Worm (Caenorhabditis elegans) whole organism, late embryonic: ENCODE results near the gene str-88.

ENCODE experiments used
- K02D7.2 ChIP-seq: sonication (generic microtip); optimal IDR thresholded peaks from 2 replicates; lab custom pipeline; 2017; ENCODE audit warnings: mild to moderate bottlenecking, missing genetic modification characterization, missing compliant biosample characterization
- K09A11.1 ChIP-seq: sonication (generic microtip); optimal IDR thresholded peaks from 2 replicates; lab custom pipeline; 2017; ENCODE audit warnings: antibody characterized with exemption, mild to moderate bottlenecking, missing genetic modification characterization, missing compliant biosample characterization; ENCODE audit not compliant: insufficient read depth
- Y22D7AL.16 ChIP-seq: sonication (generic microtip); optimal IDR thresholded peaks from 2 replicates; lab custom pipeline; 2016; ENCODE audit warnings: missing genetic modification characterization, missing compliant biosample characterization
- ama-1 ChIP-seq: fragments of 150-350 bp; optimal IDR thresholded peaks from 2 replicates; lab custom pipeline; 2014
- ceh-14 ChIP-seq: sonication (generic microtip); optimal IDR thresholded peaks from 2 replicates; lab custom pipeline; 2016; ENCODE audit warnings: missing genotype, missing genetic modification characterization, missing compliant biosample characterization
- ceh-19 ChIP-seq: fragments of 200-800 bp; sonication (Bioruptor generic); optimal IDR thresholded peaks from 2 replicates; lab custom pipeline; 2018; ENCODE audit warnings: mild to moderate bottlenecking, missing genetic modification characterization, missing compliant biosample characterization
- ceh-24 ChIP-seq: sonication (generic microtip); optimal IDR thresholded peaks from 2 replicates; lab custom pipeline; 2016; ENCODE audit warnings: mild to moderate bottlenecking, missing genetic modification characterization, missing compliant biosample characterization
- ceh-30 ChIP-seq: fragments of 150-350 bp; optimal IDR thresholded peaks from 2 replicates; lab custom pipeline; 2014; ENCODE audit warnings: missing biosample characterization, missing genetic modification characterization
- ceh-31 ChIP-seq: sonication (generic microtip); optimal IDR thresholded peaks from 2 replicates; lab custom pipeline; 2016; ENCODE audit warnings: missing genetic modification characterization, missing compliant biosample characterization
- ceh-34 ChIP-seq: sonication (generic microtip); optimal IDR thresholded peaks from 2 replicates; lab custom pipeline; 2016; ENCODE audit warnings: mild to moderate bottlenecking, missing genetic modification characterization, missing compliant biosample characterization
- ceh-45 ChIP-seq: fragments of 200-800 bp; sonication (Bioruptor generic); IDR thresholded peaks from 2 replicates; pipeline ENCODE4 v1.3.6; 2022; ENCODE audit warnings: missing genetic modification reagents, missing genetic modification characterization, missing compliant biosample characterization
- ceh-6 ChIP-seq: fragments of 200-800 bp; sonication (Bioruptor generic); optimal IDR thresholded peaks from 2 replicates; lab custom pipeline; 2018; ENCODE audit warnings: mild to moderate bottlenecking, missing genetic modification characterization, missing compliant biosample characterization
- dve-1 ChIP-seq: sonication (generic microtip); optimal IDR thresholded peaks from 2 replicates; lab custom pipeline; 2017; ENCODE audit warnings: antibody characterized with exemption, mild to moderate bottlenecking, missing genetic modification characterization, missing compliant biosample characterization
- elt-4 ChIP-seq: sonication (generic microtip); optimal IDR thresholded peaks from 2 replicates; lab custom pipeline; 2016; ENCODE audit warnings: missing genetic modification characterization, missing compliant biosample characterization
- ets-4 ChIP-seq: sonication (generic microtip); optimal IDR thresholded peaks from 2 replicates; lab custom pipeline; 2016; ENCODE audit warnings: missing genetic modification characterization, missing compliant biosample characterization
- eyg-1 ChIP-seq: sonication (generic microtip); optimal IDR thresholded peaks from 2 replicates; lab custom pipeline; 2016; ENCODE audit warnings: missing genotype, missing genetic modification characterization, missing compliant biosample characterization
- fax-1 ChIP-seq: sonication (generic microtip); optimal IDR thresholded peaks from 2 replicates; lab custom pipeline; 2016; ENCODE audit warnings: missing genotype, missing genetic modification characterization, missing compliant biosample characterization
- fkh-10 ChIP-seq: fragments of 150-350 bp; optimal IDR thresholded peaks from 2 replicates; lab custom pipeline; 2014; ENCODE audit warnings: missing biosample characterization, missing genetic modification reagents, missing genetic modification characterization
- gmeb-2 ChIP-seq: sonication (generic microtip); optimal IDR thresholded peaks from 2 replicates; lab custom pipeline; 2016; ENCODE audit warnings: missing genetic modification characterization, inconsistent platforms, missing compliant biosample characterization
- hlh-13 ChIP-seq: fragments of 200-800 bp; sonication (Bioruptor generic); optimal IDR thresholded peaks from 2 replicates; lab custom pipeline; 2018; ENCODE audit warnings: mild to moderate bottlenecking, missing genetic modification characterization, missing compliant biosample characterization
- hlh-15 ChIP-seq: sonication (generic microtip); optimal IDR thresholded peaks from 2 replicates; lab custom pipeline; 2016; ENCODE audit warnings: missing genetic modification characterization, missing compliant biosample characterization
- hlh-30 ChIP-seq: sonication (generic microtip); optimal IDR thresholded peaks from 2 replicates; lab custom pipeline; 2017; ENCODE audit warnings: antibody characterized with exemption, missing genetic modification characterization, missing compliant biosample characterization; ENCODE audit not compliant: insufficient read depth
- hlh-6 ChIP-seq: sonication (generic microtip); optimal IDR thresholded peaks from 2 replicates; lab custom pipeline; 2016; ENCODE audit warnings: missing genotype, missing genetic modification characterization, missing compliant biosample characterization
- lim-6 ChIP-seq: sonication (generic microtip); optimal IDR thresholded peaks from 2 replicates; lab custom pipeline; 2016; ENCODE audit warnings: missing genetic modification characterization, missing compliant biosample characterization
- lin-11 ChIP-seq: fragments of 200-800 bp; sonication (Bioruptor generic); optimal IDR thresholded peaks from 2 replicates; lab custom pipeline; 2018; ENCODE audit warnings: mild to moderate bottlenecking, missing genetic modification characterization, missing compliant biosample characterization
- mec-3 ChIP-seq: sonication (generic microtip); optimal IDR thresholded peaks from 2 replicates; lab custom pipeline; 2016; ENCODE audit warnings: borderline replicate concordance, missing genetic modification characterization, missing compliant biosample characterization
- nhr-11 ChIP-seq: fragments of 150-350 bp; optimal IDR thresholded peaks from 2 replicates; lab custom pipeline; 2014; ENCODE audit warnings: missing biosample characterization, missing genetic modification characterization
- nhr-232 ChIP-seq: sonication (generic microtip); optimal IDR thresholded peaks from 2 replicates; lab custom pipeline; 2016; ENCODE audit warnings: missing genetic modification characterization, missing compliant biosample characterization
- npax-4 ChIP-seq: sonication (generic microtip); optimal IDR thresholded peaks from 2 replicates; lab custom pipeline; 2016; ENCODE audit warnings: missing genetic modification characterization, missing compliant biosample characterization
- pag-3 ChIP-seq: sonication (generic microtip); optimal IDR thresholded peaks from 2 replicates; lab custom pipeline; 2016; ENCODE audit warnings: missing compliant biosample characterization, missing genetic modification characterization, borderline replicate concordance
- pat-9 ChIP-seq: fragments of 200-800 bp; sonication (Bioruptor generic); optimal IDR thresholded peaks from 2 replicates; lab custom pipeline; 2018; ENCODE audit warnings: mild to moderate bottlenecking, missing genetic modification characterization, moderate library complexity, missing compliant biosample characterization
- pax-1 ChIP-seq: fragments of 150-350 bp; optimal IDR thresholded peaks from 2 replicates; lab custom pipeline; 2014; ENCODE audit warnings: missing biosample characterization, missing genetic modification characterization
- pha-2 ChIP-seq: sonication (generic microtip); optimal IDR thresholded peaks from 2 replicates; lab custom pipeline; 2017; ENCODE audit warnings: mild to moderate bottlenecking, missing genetic modification characterization, missing compliant biosample characterization
- pha-4 ChIP-seq: fragments of 150-350 bp; optimal IDR thresholded peaks from 2 replicates; lab custom pipeline; 2018; ENCODE audit warnings: missing biosample characterization, missing genetic modification reagents, missing genetic modification characterization
- ref-2 ChIP-seq: sonication (generic microtip); optimal IDR thresholded peaks from 2 replicates; lab custom pipeline; 2016; ENCODE audit warnings: missing genetic modification characterization, missing compliant biosample characterization
- sdc-2 ChIP-seq: sonication (generic microtip); optimal IDR thresholded peaks from 2 replicates; lab custom pipeline; 2016; ENCODE audit warnings: missing genotype, missing genetic modification characterization, missing compliant biosample characterization
- sox-2 ChIP-seq: fragments of 200-800 bp; sonication (Bioruptor generic); IDR thresholded peaks from 2 replicates; pipeline ENCODE4 v1.3.6; 2022; ENCODE audit warnings: missing genetic modification reagents, missing genetic modification characterization, missing compliant biosample characterization
- sox-4 ChIP-seq: sonication (generic microtip); optimal IDR thresholded peaks from 2 replicates; lab custom pipeline; 2017; ENCODE audit warnings: mild to moderate bottlenecking, missing genetic modification characterization, inconsistent platforms, missing compliant biosample characterization
- syd-9 ChIP-seq: sonication (generic microtip); optimal IDR thresholded peaks from 2 replicates; lab custom pipeline; 2016; ENCODE audit warnings: mild to moderate bottlenecking, missing genetic modification characterization, moderate library complexity, missing compliant biosample characterization
- ttx-3 ChIP-seq: sonication (generic microtip); optimal IDR thresholded peaks from 2 replicates; lab custom pipeline; 2016; ENCODE audit warnings: missing genetic modification reagents, missing genetic modification characterization, missing compliant biosample characterization
- unc-3 ChIP-seq, 2 experiments: fragments of 200-800 bp in 1 of 2; sonication (Bioruptor generic) in 1 of 2; sonication (generic microtip) in 1 of 2; conservative IDR thresholded peaks in 1 of 2; optimal IDR thresholded peaks in 1 of 2; 2 replicates each; pipeline versions ENCODE4 v1.3.6 to Lab custom; 2016 to 2022; ENCODE audit warnings: missing compliant biosample characterization in 2 of 2, missing genetic modification characterization in 2 of 2, missing genetic modification reagents in 1 of 2
- unc-55 ChIP-seq: sonication (generic microtip); optimal IDR thresholded peaks from 2 replicates; lab custom pipeline; 2017; ENCODE audit warnings: missing biosample characterization, missing genetic modification reagents, missing genetic modification characterization
- zip-5 ChIP-seq: sonication (generic microtip); optimal IDR thresholded peaks from 2 replicates; lab custom pipeline; 2016; ENCODE audit warnings: missing genetic modification characterization, missing compliant biosample characterization

str-88 gene

DNA sequence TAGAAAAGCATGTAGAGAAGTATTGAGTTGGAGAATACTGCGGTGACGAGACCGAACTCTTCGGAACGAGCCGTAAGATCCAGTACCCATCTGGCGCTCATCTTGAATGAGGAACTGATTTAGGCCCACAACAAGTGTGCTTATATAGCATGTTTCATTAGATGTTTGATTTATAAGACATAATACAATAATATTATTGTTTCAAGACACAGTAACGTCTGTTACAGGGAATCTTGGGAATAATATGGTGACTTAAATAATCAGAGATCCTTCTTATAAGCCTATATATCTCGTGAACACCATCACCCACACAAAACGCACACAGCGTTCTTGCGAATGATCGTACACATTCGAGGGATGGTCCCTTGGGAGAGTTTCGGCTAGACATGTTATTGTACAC is at the start of gene str-88:
Gene str-88 (minus strand): TSS at position 101 of the 400 bp plus-strand sequence.
- TF ChIP-seq nhr-11 (tag; lab: Kevin White, UChicago) (no peak), pha-4 (tag; lab: Kevin White, UChicago) (no peak), sox-4 (no peak), syd-9 (tag; lab: Kevin White, UChicago) (no peak), ceh-24 (tag; lab: Kevin White, UChicago) (no peak), K09A11.1 (tag; lab: Kevin White, UChicago) (no peak), zip-5 (tag; lab: Kevin White, UChicago) (no peak), ceh-14 (tag; lab: Kevin White, UChicago) (no peak), dve-1 (tag; lab: Kevin White, UChicago) (no peak), elt-4 (no peak), ceh-19 (no peak), fkh-10 (GFP tag; lab: Kevin White, UChicago) (no peak), nhr-232 (tag; lab: Kevin White, UChicago) (no peak), pha-2 (tag; lab: Kevin White, UChicago) (no peak), ama-1 (lab: Kevin White, UChicago) (no peak), unc-3 (GFP tag; conservative IDR thresholded peaks at IDR 0.05; lab: Robert Waterston, UW) (no peak), unc-3 (tag; optimal IDR thresholded peaks at IDR 0.05; lab: Kevin White, UChicago) (no peak), K02D7.2 (tag; lab: Kevin White, UChicago) (no peak), unc-55 (no peak), hlh-13 (GFP tag; lab: Kevin White, UChicago) (no peak)
- TF ChIP-seq, all 69 proteins: peak for 0

ce11 chrV:15432457-15432856 is 48.8 kb upstream of the str-88 start, which contains the start of gene T26H5.8:
TSS of gene T26H5.8 (minus strand) at chrV:15432726.
- TF ChIP-seq eyg-1 (tag; lab: Kevin White, UChicago) (no peak), pax-1 (tag; lab: Kevin White, UChicago) (no peak), ceh-31 (tag; lab: Kevin White, UChicago) (no peak), hlh-6 (no peak), ceh-45 (GFP tag; lab: Robert Waterston, UW) (no peak), ceh-30 (tag; lab: Kevin White, UChicago) (no peak), npax-4 (tag; lab: Kevin White, UChicago) (no peak), syd-9 (tag; lab: Kevin White, UChicago) (no peak), ref-2 (tag; lab: Kevin White, UChicago) (no peak), pag-3 (tag; lab: Kevin White, UChicago) (no peak), hlh-30 (tag; lab: Kevin White, UChicago) (no peak), pat-9 (tag; lab: Kevin White, UChicago) (no peak), K09A11.1 (tag; lab: Kevin White, UChicago) (no peak), Y22D7AL.16 (tag; lab: Kevin White, UChicago) (no peak), sox-2 (GFP tag; lab: Robert Waterston, UW) (no peak), zip-5 (tag; lab: Kevin White, UChicago) (no peak), hlh-15 (tag; lab: Kevin White, UChicago) (no peak)

DNA sequence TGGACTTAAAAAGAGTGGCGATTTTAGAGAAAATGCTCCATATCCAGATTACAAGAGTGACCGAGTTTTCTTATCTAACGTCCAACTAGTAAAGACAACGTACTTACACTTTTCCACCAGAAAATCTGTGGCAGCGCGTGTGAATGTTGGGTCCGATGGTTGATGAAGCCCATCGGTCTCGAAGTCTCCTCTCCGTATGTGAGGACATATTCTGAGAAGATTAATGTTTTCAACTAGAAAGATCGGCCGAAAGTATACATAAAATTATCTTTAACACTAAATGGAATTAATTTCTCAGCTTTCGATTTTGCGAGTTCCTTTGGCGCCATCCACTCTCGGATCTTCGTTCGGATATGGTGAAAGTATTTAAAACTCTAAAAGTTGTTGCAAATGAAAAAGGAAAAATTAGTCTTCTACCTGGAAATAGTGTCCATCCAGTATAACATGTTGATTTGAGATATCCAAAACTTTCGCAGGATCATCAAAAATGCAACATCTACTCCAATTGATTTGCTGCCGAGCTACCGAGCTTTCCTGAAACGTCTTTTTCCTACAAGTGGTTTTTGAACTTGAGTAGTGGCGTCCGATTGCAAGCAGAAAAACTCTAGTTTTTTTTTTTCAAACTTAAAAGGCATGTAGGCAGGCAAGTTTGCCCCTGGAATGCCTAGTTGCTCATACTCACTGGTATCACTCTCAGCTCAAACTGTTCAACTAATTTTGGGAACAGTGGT is 47.8 kb upstream of the str-88 start:
- TF ChIP-seq mec-3 (tag; lab: Kevin White, UChicago) (no peak), ceh-45 (GFP tag; lab: Robert Waterston, UW) (0 out of 2 replicates have a peak, but pooled peaks have one; percentile 28)

DNA sequence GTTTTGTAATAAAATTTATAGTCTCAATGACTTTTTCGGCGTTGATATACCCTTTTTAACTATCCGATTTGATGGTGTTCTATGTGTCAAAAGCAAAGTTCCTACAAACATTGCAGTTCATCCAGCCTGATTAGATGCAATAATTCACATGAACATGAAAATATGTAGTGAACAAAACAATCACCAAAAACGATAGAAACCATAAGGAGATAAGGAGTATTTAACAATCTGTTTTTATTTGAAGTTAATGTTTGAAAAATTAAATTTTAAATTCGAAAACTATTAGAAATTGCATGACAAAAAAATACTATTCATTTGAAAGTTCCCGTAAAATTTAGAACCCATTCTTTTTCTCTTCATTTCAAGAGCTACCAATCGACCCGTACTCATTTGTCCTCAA is 43.3 kb upstream of the str-88 start, which contains the start of gene fbxa-209:
Gene fbxa-209 (minus strand): TSS at position 101 of the 400 bp plus-strand sequence.
- TF ChIP-seq ets-4 (tag; lab: Kevin White, UChicago) (no peak), syd-9 (tag; lab: Kevin White, UChicago) (no peak), hlh-15 (tag; lab: Kevin White, UChicago) (no peak), Y22D7AL.16 (tag; lab: Kevin White, UChicago) (no peak), lim-6 (tag; lab: Kevin White, UChicago) (no peak), ceh-6 (no peak), ceh-45 (GFP tag; lab: Robert Waterston, UW) (no peak), fax-1 (tag; lab: Kevin White, UChicago) (no peak), gmeb-2 (tag; lab: Kevin White, UChicago) (no peak), pat-9 (tag; lab: Kevin White, UChicago) (no peak), ceh-34 (tag; lab: Kevin White, UChicago) (no peak), unc-55 (no peak), ttx-3 (tag; lab: Kevin White, UChicago) (no peak), sdc-2 (tag; lab: Kevin White, UChicago) (no peak), lin-11 (tag; lab: Kevin White, UChicago) (no peak)
